Fruit fly (Drosophila melanogaster) whole organism, embryonic: ENCODE results near the gene CG13097.
A peak's percentile ranks its signal among the peaks of the same experiment; 100 is the strongest.

Source experiments
- C15 ChIP-seq: fragments of 200-800 bp; sonication (Bioruptor generic); IDR thresholded peaks from 3 replicates; pipeline ENCODE4 v1.3.6; 2022; ENCODE audit warnings: missing biosample characterization, missing genetic modification characterization
- CG10565 ChIP-seq: fragments of 200-800 bp; sonication (Bioruptor generic); optimal IDR thresholded peaks from 3 replicates; lab custom pipeline; 2016; ENCODE audit warnings: missing biosample characterization, mild to moderate bottlenecking, missing genetic modification characterization
- CG10979 ChIP-seq: fragments of 200-800 bp; sonication (Bioruptor generic); optimal IDR thresholded peaks from 2 replicates; lab custom pipeline; 2018; ENCODE audit warnings: missing biosample characterization, mild to moderate bottlenecking, missing genetic modification characterization, moderate library complexity
- CG17361 ChIP-seq: fragments of 200-800 bp; sonication (Bioruptor generic); IDR thresholded peaks from 3 replicates; pipeline ENCODE4 v1.3.6; 2022; ENCODE audit warnings: missing biosample characterization, missing genetic modification characterization
- CG18764 ChIP-seq: fragments of 200-800 bp; sonication (Bioruptor generic); optimal IDR thresholded peaks from 3 replicates; lab custom pipeline; 2016; ENCODE audit warnings: missing biosample characterization, missing genetic modification characterization
- CG2875 ChIP-seq: fragments of 200-800 bp; sonication (Bioruptor generic); optimal IDR thresholded peaks from 2 replicates; lab custom pipeline; 2017; ENCODE audit warnings: missing biosample characterization, mild to moderate bottlenecking, missing genetic modification characterization, missing genetic modification reagents
- CG3281 ChIP-seq: fragments of 200-800 bp; sonication (Bioruptor generic); optimal IDR thresholded peaks from 3 replicates; lab custom pipeline; 2017; ENCODE audit warnings: missing biosample characterization, mild to moderate bottlenecking, missing genetic modification characterization
- MTF-1 ChIP-seq: fragments of 200-800 bp; sonication (Bioruptor generic); optimal IDR thresholded peaks from 2 replicates; lab custom pipeline; 2018; ENCODE audit warnings: missing biosample characterization, mild to moderate bottlenecking, missing genetic modification characterization, borderline replicate concordance
- odd ChIP-seq: fragments of 200-800 bp; sonication (Bioruptor generic); optimal IDR thresholded peaks from 2 replicates; lab custom pipeline; 2017; ENCODE audit warnings: missing biosample characterization, mild to moderate bottlenecking, missing genetic modification characterization
- trem ChIP-seq: fragments of 200-800 bp; optimal IDR thresholded peaks from 3 replicates; lab custom pipeline; 2019; ENCODE audit warnings: missing biosample characterization, mild to moderate bottlenecking, missing genetic modification characterization, moderate library complexity

- TF ChIP-seq CG18764 (peak; percentile 75), CG3281 (GFP tag; lab: Kevin White, UChicago) (peak; percentile 96), trem (tag; lab: Kevin White, UChicago) (peak; percentile 87), MTF-1 (GFP tag; lab: Kevin White, UChicago) (peak; percentile 65), CG17361 (GFP tag; lab: Robert Waterston, UW) (peak; percentile 95), C15 (no peak; the same call in 1 of the 3 replicates), CG10979 (tag; lab: Kevin White, UChicago) (peak; percentile 95), CG10565 (GFP tag; lab: Kevin White, UChicago) (peak; percentile 51), odd (GFP tag; lab: Kevin White, UChicago) (peak; percentile 93), CG2875 (GFP tag; lab: Kevin White, UChicago) (peak; percentile 81)
Measured at dm6 chr2L:8535394-8536176, 20.9 kb upstream of the CG13097 start.
